Fruit fly (Drosophila melanogaster): Measurements from ENCODE around the gene hwt.

The hwt gene

DNA sequence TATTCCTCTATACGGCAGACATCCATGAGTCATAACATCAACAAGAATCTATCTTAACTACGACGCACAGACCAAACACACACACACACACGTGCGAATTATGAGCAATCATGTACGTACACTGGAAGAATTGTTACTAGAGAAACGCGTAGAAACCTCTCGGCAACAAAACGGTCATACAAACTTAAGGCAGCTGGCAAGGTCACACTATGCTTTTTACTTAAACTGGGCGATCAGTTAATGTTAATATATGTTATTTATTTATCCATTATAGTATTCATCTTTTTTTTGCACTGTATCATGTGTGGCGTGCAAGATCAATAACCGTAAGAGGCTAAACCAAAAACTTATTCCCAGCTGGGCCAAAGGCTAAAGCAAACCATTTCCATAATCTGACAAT is 29.0 kb downstream of the hwt start (continued):
- TF ChIP-seq CG4730 (GFP tag; IDR thresholded peaks at IDR 0.05): no peak
- no peak for TF ChIP-seq bigmax (GFP tag; optimal IDR thresholded peaks at IDR 0.05)
- TF ChIP-seq CG14965 (GFP tag; optimal IDR thresholded peaks at IDR 0.05; ENCODE audit: borderline replicate concordance): no peak
- TF ChIP-seq sc (optimal IDR thresholded peaks at IDR 0.05): no peak
- TF ChIP-seq sc (GFP tag; optimal IDR thresholded peaks at IDR 0.05): no peak
- TF ChIP-seq CG7786 (GFP tag; optimal IDR thresholded peaks at IDR 0.05): no peak
- TF ChIP-seq Nf-YC (tag; optimal IDR thresholded peaks at IDR 0.05): no peak
- TF ChIP-seq scrt (GFP tag; optimal IDR thresholded peaks at IDR 0.05): peak; percentile 21
- no peak for TF ChIP-seq Opbp (GFP tag; IDR thresholded peaks at IDR 0.05; ENCODE audit: partially characterized antibody)
- TF ChIP-seq CG11456 (GFP tag; IDR thresholded peaks at IDR 0.05): no peak
- no peak; the same call in 1 of the 2 replicates for TF ChIP-seq CG10366 (GFP tag; IDR thresholded peaks at IDR 0.05)
- no peak for TF ChIP-seq CG10959 (GFP tag; IDR thresholded peaks at IDR 0.05)
- no peak for TF ChIP-seq pnt (GFP tag; optimal IDR thresholded peaks at IDR 0.05)
- no peak for TF ChIP-seq sna (GFP tag; IDR thresholded peaks at IDR 0.05; ENCODE audit: partially characterized antibody)
- no peak for TF ChIP-seq sr (GFP tag; IDR thresholded peaks at IDR 0.05)
- no peak for TF ChIP-seq CG15696 (tag; optimal IDR thresholded peaks at IDR 0.05)
- no peak for TF ChIP-seq CG8089 (GFP tag; optimal IDR thresholded peaks at IDR 0.05)
- TF ChIP-seq lbe (GFP tag; optimal IDR thresholded peaks at IDR 0.05): no peak
- no peak for TF ChIP-seq Lpt (GFP tag; optimal IDR thresholded peaks at IDR 0.05)
- TF ChIP-seq CG8290 (GFP tag; optimal IDR thresholded peaks at IDR 0.05): no peak
- TF ChIP-seq CG8290 (tag; optimal IDR thresholded peaks at IDR 0.05): peak in 1 of 2 experiments; percentile 61
- TF ChIP-seq odd (GFP tag; optimal IDR thresholded peaks at IDR 0.05): no peak
- no peak for TF ChIP-seq pho (GFP tag; optimal IDR thresholded peaks at IDR 0.05)
- TF ChIP-seq eyg (GFP tag; optimal IDR thresholded peaks at IDR 0.05): no peak
- TF ChIP-seq CG32767 (GFP tag; IDR thresholded peaks at IDR 0.05): no peak
- TF ChIP-seq Drgx (GFP tag; IDR thresholded peaks at IDR 0.05): no peak
- no peak for TF ChIP-seq nerfin-2 (GFP tag; IDR thresholded peaks at IDR 0.05; ENCODE audit: partially characterized antibody)
- TF ChIP-seq YL-1 (GFP tag; optimal IDR thresholded peaks at IDR 0.05): no peak
- TF ChIP-seq wdn (GFP tag; IDR thresholded peaks at IDR 0.05): no peak
- TF ChIP-seq Deaf1 (tag; optimal IDR thresholded peaks at IDR 0.05): no peak
- TF ChIP-seq CG10654 (GFP tag; optimal IDR thresholded peaks at IDR 0.05): no peak
- TF ChIP-seq Hsf (GFP tag; optimal IDR thresholded peaks at IDR 0.05): no peak
- no peak for TF ChIP-seq CG17912 (GFP tag; optimal IDR thresholded peaks at IDR 0.05)
- TF ChIP-seq bsh (GFP tag; optimal IDR thresholded peaks at IDR 0.05): peak in 1 of 2 experiments; percentile 24
- peak; percentile 2 for TF ChIP-seq fd3F (GFP tag; optimal IDR thresholded peaks at IDR 0.05)
- TF ChIP-seq CG43689 (GFP tag; IDR thresholded peaks at IDR 0.05): 0 out of 2 replicates have a peak, but pooled peaks have one; percentile 7
- TF ChIP-seq CG3838 (GFP tag; optimal IDR thresholded peaks at IDR 0.05): no peak
- TF ChIP-seq ash1 (GFP tag; optimal IDR thresholded peaks at IDR 0.05): no peak
- TF ChIP-seq wor (GFP tag; IDR thresholded peaks at IDR 0.05): no peak
- TF ChIP-seq CG1792 (GFP tag; optimal IDR thresholded peaks at IDR 0.05): no peak
- TF ChIP-seq CG6272 (GFP tag; IDR thresholded peaks at IDR 0.05): no peak
- TF ChIP-seq Asciz (GFP tag; optimal IDR thresholded peaks at IDR 0.05): no peak
- no peak for TF ChIP-seq Pdp1 (GFP tag; optimal IDR thresholded peaks at IDR 0.05)
- no peak for TF ChIP-seq CG3847 (GFP tag; IDR thresholded peaks at IDR 0.05)
- TF ChIP-seq CG31388 (GFP tag; optimal IDR thresholded peaks at IDR 0.05): no peak
- TF ChIP-seq br (optimal IDR thresholded peaks at IDR 0.05): no peak
- TF ChIP-seq CG7745 (tag; optimal IDR thresholded peaks at IDR 0.05): no peak
- no peak for TF ChIP-seq tx (GFP tag; optimal IDR thresholded peaks at IDR 0.05)
- peak; percentile 9; the same call in 1 of the 2 replicates for TF ChIP-seq HLH3B (GFP tag; IDR thresholded peaks at IDR 0.05)
- no peak for TF ChIP-seq CG5953 (GFP tag; IDR thresholded peaks at IDR 0.05)
- TF ChIP-seq CG15514 (GFP tag; optimal IDR thresholded peaks at IDR 0.05): no peak
- TF ChIP-seq CG9609 (GFP tag; optimal IDR thresholded peaks at IDR 0.05): no peak
- peak; percentile 2 for TF ChIP-seq CG12659 (GFP tag; optimal IDR thresholded peaks at IDR 0.05)
